Fruit fly (Drosophila melanogaster): ENCODE measurements around the gene MnM.

Gene MnM

dm6 chr3L:3194059-3194458 is 15.7 kb upstream of the MnM start (continued):
- TF ChIP-seq br (optimal IDR thresholded peaks at IDR 0.05) = no peak
- TF ChIP-seq insv (GFP tag; optimal IDR thresholded peaks at IDR 0.05) = peak in 1 of 2 experiments; percentile 11
- TF ChIP-seq CG6175 (GFP tag; IDR thresholded peaks at IDR 0.05) = peak; percentile 82
- no peak for TF ChIP-seq Trl (optimal IDR thresholded peaks at IDR 0.05)
- peak; percentile 47 for TF ChIP-seq Trl (GFP tag; optimal IDR thresholded peaks at IDR 0.05)
- TF ChIP-seq vvl (GFP tag; IDR thresholded peaks at IDR 0.05) = peak; percentile 98
- peak; percentile 96 for TF ChIP-seq gem (tag; optimal IDR thresholded peaks at IDR 0.05)
- peak; percentile 91 for TF ChIP-seq CG2875 (GFP tag; optimal IDR thresholded peaks at IDR 0.05)
- TF ChIP-seq CG7357 (GFP tag; IDR thresholded peaks at IDR 0.05) = peak; percentile 82
- peak; percentile 77 for TF ChIP-seq Fer2 (tag; optimal IDR thresholded peaks at IDR 0.05)
- peak; percentile 82 for TF ChIP-seq cas (GFP tag; IDR thresholded peaks at IDR 0.05)
- TF ChIP-seq CG12659 (GFP tag; optimal IDR thresholded peaks at IDR 0.05) = peak; percentile 93
- TF ChIP-seq pho (GFP tag; optimal IDR thresholded peaks at IDR 0.05) = peak; percentile 29
- TF ChIP-seq rib (GFP tag; IDR thresholded peaks at IDR 0.05) = peak; percentile 90
- TF ChIP-seq Dip2 (GFP tag; IDR thresholded peaks at IDR 0.05) = peak; percentile 43; the same call in 1 of the 2 replicates
- TF ChIP-seq CG9817 (tag; optimal IDR thresholded peaks at IDR 0.05) = peak; percentile 82
- TF ChIP-seq CG10147 (GFP tag; optimal IDR thresholded peaks at IDR 0.05) = peak; percentile 93
- TF ChIP-seq zfh1 (GFP tag; IDR thresholded peaks at IDR 0.05) = peak; percentile 95
- peak; percentile 99 for TF ChIP-seq CG11696 (GFP tag; IDR thresholded peaks at IDR 0.05)
- TF ChIP-seq nau (GFP tag; optimal IDR thresholded peaks at IDR 0.05) = peak; percentile 90
- peak; percentile 96 for TF ChIP-seq Sox102F (GFP tag; optimal IDR thresholded peaks at IDR 0.05)
- peak; percentile 88 for TF ChIP-seq CG14050 (GFP tag; IDR thresholded peaks at IDR 0.05)
- TF ChIP-seq nerfin-2 (GFP tag; IDR thresholded peaks at IDR 0.05; ENCODE audit: partially characterized antibody) = no peak
- no peak for TF ChIP-seq Dref (GFP tag; IDR thresholded peaks at IDR 0.05)
- TF ChIP-seq dm (GFP tag; optimal IDR thresholded peaks at IDR 0.05) = no peak
- peak; percentile 94 for TF ChIP-seq CG6813 (GFP tag; optimal IDR thresholded peaks at IDR 0.05)
- TF ChIP-seq CG9609 (GFP tag; optimal IDR thresholded peaks at IDR 0.05) = peak; percentile 13
- TF ChIP-seq CG18599 (GFP tag; optimal IDR thresholded peaks at IDR 0.05) = peak; percentile 96
- peak; percentile 46 for TF ChIP-seq pum (GFP tag; optimal IDR thresholded peaks at IDR 0.05)
- TF ChIP-seq ranshi (GFP tag; IDR thresholded peaks at IDR 0.05) = peak; percentile 95
- no peak for TF ChIP-seq HLH4C (GFP tag; IDR thresholded peaks at IDR 0.05; ENCODE audit: partially characterized antibody)
- peak; percentile 98 for TF ChIP-seq CG17359 (tag; optimal IDR thresholded peaks at IDR 0.05)
- TF ChIP-seq sim (GFP tag; IDR thresholded peaks at IDR 0.05) = peak; percentile 92
- TF ChIP-seq Blimp-1 (GFP tag; optimal IDR thresholded peaks at IDR 0.05) = peak; percentile 90
- peak; percentile 50 for TF ChIP-seq CG7928 (GFP tag; optimal IDR thresholded peaks at IDR 0.05)
- TF ChIP-seq NfI (GFP tag; optimal IDR thresholded peaks at IDR 0.05) = peak; percentile 93
- TF ChIP-seq CG7556 (GFP tag; optimal IDR thresholded peaks at IDR 0.05) = peak; percentile 92
- peak; percentile 40 to 92 for TF ChIP-seq dpn (GFP tag; optimal IDR thresholded peaks at IDR 0.05)
- TF ChIP-seq eyg (GFP tag; optimal IDR thresholded peaks at IDR 0.05) = no peak
- TF ChIP-seq chif (GFP tag; optimal IDR thresholded peaks at IDR 0.05) = peak; percentile 47 to 57
- TF ChIP-seq CG30020 (tag; optimal IDR thresholded peaks at IDR 0.05) = peak; percentile 48
- peak; percentile 80 for TF ChIP-seq kay (GFP tag; optimal IDR thresholded peaks at IDR 0.05)
- peak; percentile 82 for TF ChIP-seq jing (GFP tag; optimal IDR thresholded peaks at IDR 0.05)
- no peak for TF ChIP-seq HLHmδ (GFP tag; optimal IDR thresholded peaks at IDR 0.05)
- TF ChIP-seq CG4360 (GFP tag; IDR thresholded peaks at IDR 0.05) = peak; percentile 71
- peak; percentile 88 for TF ChIP-seq CG1529 (GFP tag; optimal IDR thresholded peaks at IDR 0.05)
- TF ChIP-seq Hr3 (GFP tag; optimal IDR thresholded peaks at IDR 0.05) = peak; percentile 89
- peak; percentile 88 for TF ChIP-seq tio (GFP tag; optimal IDR thresholded peaks at IDR 0.05)
- TF ChIP-seq tin (GFP tag; optimal IDR thresholded peaks at IDR 0.05) = peak; percentile 89
- TF ChIP-seq dan (GFP tag; IDR thresholded peaks at IDR 0.05) = peak; percentile 75
- peak; percentile 88 for TF ChIP-seq CG1603 (tag; optimal IDR thresholded peaks at IDR 0.05)
